Worm (Caenorhabditis elegans) whole organism, young adult: Measurements from ENCODE around the gene B0454.5.
"Not testable (repeated sequence)": the region's sequence is repeated elsewhere in the genome, so short reads cannot be mapped to it uniquely, and the experiment has no call there.

Experiments
- B0019.2 ChIP-seq: fragments of 200-800 bp; sonication (Bioruptor generic); conservative IDR thresholded peaks from 2 replicates; pipeline ENCODE4 v1.3.6; 2022; ENCODE audit warnings: missing genetic modification reagents, missing genetic modification characterization, missing compliant biosample characterization
- F23B12.7 ChIP-seq: sonication (generic microtip); optimal IDR thresholded peaks from 2 replicates; lab custom pipeline; 2017; ENCODE audit warnings: missing genetic modification characterization, mild to moderate bottlenecking, missing compliant biosample characterization, antibody characterized with exemption, moderate library complexity; ENCODE audit not compliant: insufficient read depth
- F49E8.2 ChIP-seq: sonication (generic microtip); optimal IDR thresholded peaks from 3 replicates; lab custom pipeline; 2017; ENCODE audit warnings: missing genetic modification characterization, mild to moderate bottlenecking, missing compliant biosample characterization, antibody characterized with exemption, moderate library complexity; ENCODE audit not compliant: insufficient read depth
- F57C9.4 ChIP-seq: sonication (generic microtip); optimal IDR thresholded peaks from 2 replicates; lab custom pipeline; 2017; ENCODE audit warnings: mild to moderate bottlenecking, missing genetic modification characterization, missing compliant biosample characterization
- Y53F4B.3 ChIP-seq: fragments of 200-800 bp; sonication (Bioruptor generic); IDR thresholded peaks from 2 replicates; pipeline ENCODE4 v1.3.6; 2022; ENCODE audit warnings: missing genetic modification reagents, missing genetic modification characterization, missing compliant biosample characterization
- Y95B8A.8 ChIP-seq: fragments of 200-800 bp; sonication (Bioruptor generic); IDR thresholded peaks from 2 replicates; pipeline ENCODE4 v1.3.6; 2022; ENCODE audit warnings: missing genetic modification reagents, missing genetic modification characterization, missing compliant biosample characterization
- akir-1 ChIP-seq: fragments of 200-800 bp; sonication (Bioruptor generic); optimal IDR thresholded peaks from 2 replicates; lab custom pipeline; 2018; ENCODE audit warnings: mild to moderate bottlenecking, missing genetic modification characterization, moderate library complexity, missing compliant biosample characterization
- ama-1 ChIP-seq, 3 experiments: fragments of 150-350 bp in 1 of 3; sonication (generic microtip) in 2 of 3; optimal IDR thresholded peaks; 2 replicates each; lab custom pipeline; 2014 to 2018; ENCODE audit warnings: missing biosample characterization in 2 of 3, missing genetic modification characterization in 2 of 3, missing genetic modification reagents in 2 of 3
- aptf-2 ChIP-seq: fragments of 200-800 bp; sonication (Bioruptor generic); conservative IDR thresholded peaks from 2 replicates; pipeline ENCODE4 v1.3.6; 2022; ENCODE audit warnings: missing genetic modification reagents, missing genetic modification characterization, missing compliant biosample characterization
- attf-3 ChIP-seq: fragments of 200-800 bp; sonication (Bioruptor generic); conservative IDR thresholded peaks from 2 replicates; pipeline ENCODE4 v1.3.6; 2022; ENCODE audit warnings: missing genetic modification reagents, missing genetic modification characterization, missing compliant biosample characterization
- attf-5 ChIP-seq: fragments of 200-800 bp; sonication (Bioruptor generic); optimal IDR thresholded peaks from 2 replicates; lab custom pipeline; 2018; ENCODE audit warnings: mild to moderate bottlenecking, missing genetic modification characterization, missing compliant biosample characterization
- cebp-1 ChIP-seq, 2 experiments: fragments of 200-800 bp in 1 of 2; sonication (Bioruptor generic) in 1 of 2; sonication (generic microtip) in 1 of 2; IDR thresholded peaks in 1 of 2; optimal IDR thresholded peaks in 1 of 2; 2 replicates each; pipeline versions ENCODE4 v1.3.6 to Lab custom; 2017 to 2022; ENCODE audit warnings: missing compliant biosample characterization in 2 of 2, missing genetic modification characterization in 2 of 2, mild to moderate bottlenecking in 1 of 2, missing genetic modification reagents in 1 of 2, moderate library complexity in 1 of 2
- ceh-58 ChIP-seq: fragments of 200-800 bp; sonication (Bioruptor generic); IDR thresholded peaks from 2 replicates; pipeline ENCODE4 v1.3.6; 2022; ENCODE audit warnings: missing genetic modification characterization, missing compliant biosample characterization
- chd-7 ChIP-seq: sonication (generic microtip); optimal IDR thresholded peaks from 2 replicates; lab custom pipeline; 2016; ENCODE audit warnings: mild to moderate bottlenecking, missing genetic modification characterization, moderate library complexity, missing compliant biosample characterization
- dox-1 ChIP-seq: fragments of 200-800 bp; sonication (Bioruptor generic); IDR thresholded peaks from 2 replicates; pipeline ENCODE4 v1.3.6; 2022; ENCODE audit warnings: missing genetic modification reagents, missing genetic modification characterization, missing compliant biosample characterization
- egl-18 ChIP-seq: fragments of 200-800 bp; sonication (Bioruptor generic); IDR thresholded peaks from 2 replicates; pipeline ENCODE4 v1.3.6; 2022; ENCODE audit warnings: missing genetic modification reagents, missing genetic modification characterization, missing compliant biosample characterization
- egl-44 ChIP-seq: fragments of 200-800 bp; sonication (Bioruptor generic); IDR thresholded peaks from 2 replicates; pipeline ENCODE4 v1.3.6; 2022; ENCODE audit warnings: missing genetic modification reagents, missing genetic modification characterization, missing compliant biosample characterization
- gei-17 ChIP-seq: fragments of 200-800 bp; sonication (Bioruptor generic); optimal IDR thresholded peaks from 2 replicates; lab custom pipeline; 2018; ENCODE audit warnings: mild to moderate bottlenecking, missing genetic modification characterization, missing compliant biosample characterization
- lag-1 ChIP-seq: fragments of 200-800 bp; sonication (Bioruptor generic); IDR thresholded peaks from 2 replicates; pipeline ENCODE4 v1.3.6; 2022; ENCODE audit warnings: missing genetic modification reagents, missing genetic modification characterization, missing compliant biosample characterization
- let-526 ChIP-seq: fragments of 200-800 bp; sonication (Bioruptor generic); IDR thresholded peaks from 2 replicates; pipeline ENCODE4 v1.3.6; 2022; ENCODE audit warnings: missing genetic modification reagents, missing genetic modification characterization, missing compliant biosample characterization
- let-607 ChIP-seq, 2 experiments: fragments of 200-800 bp in 1 of 2; sonication (Bioruptor generic) in 1 of 2; sonication (generic microtip) in 1 of 2; optimal IDR thresholded peaks; 2 replicates each; lab custom pipeline; 2016 to 2018; ENCODE audit warnings: mild to moderate bottlenecking in 2 of 2, missing compliant biosample characterization in 2 of 2, missing genetic modification characterization in 2 of 2, moderate library complexity in 2 of 2, missing genotype in 1 of 2
- lin-40 ChIP-seq: sonication (generic microtip); optimal IDR thresholded peaks from 2 replicates; lab custom pipeline; 2016; ENCODE audit warnings: missing genetic modification characterization, mild to moderate bottlenecking, missing compliant biosample characterization, missing genotype, missing genetic modification reagents
- mcd-1 ChIP-seq: fragments of 200-800 bp; sonication (Bioruptor generic); IDR thresholded peaks from 2 replicates; pipeline ENCODE4 v1.3.6; 2022; ENCODE audit warnings: missing genetic modification reagents, missing genetic modification characterization, missing compliant biosample characterization
- nfya-1 ChIP-seq: sonication (generic microtip); optimal IDR thresholded peaks from 2 replicates; lab custom pipeline; 2017; ENCODE audit warnings: antibody characterized with exemption, missing compliant biosample characterization, missing genetic modification characterization, borderline replicate concordance; ENCODE audit not compliant: insufficient read depth
- nfyb-1 ChIP-seq: fragments of 200-800 bp; sonication (Bioruptor generic); IDR thresholded peaks from 2 replicates; pipeline ENCODE4 v1.3.6; 2022; ENCODE audit warnings: missing genetic modification reagents, missing genetic modification characterization, missing compliant biosample characterization
- nhr-27 ChIP-seq: fragments of 200-800 bp; sonication (Bioruptor generic); optimal IDR thresholded peaks from 2 replicates; lab custom pipeline; 2018; ENCODE audit warnings: mild to moderate bottlenecking, missing genetic modification characterization, moderate library complexity, missing compliant biosample characterization
- rec-8 ChIP-seq, 2 experiments: sonication (generic microtip); optimal IDR thresholded peaks; 2 replicates each; lab custom pipeline; 2016; ENCODE audit warnings: mild to moderate bottlenecking in 2 of 2, missing genetic modification characterization in 2 of 2, missing genetic modification reagents in 2 of 2, missing genotype in 2 of 2, missing biosample characterization in 1 of 2, missing compliant biosample characterization in 1 of 2, moderate library complexity in 1 of 2
- repo-1 ChIP-seq: sonication (generic microtip); optimal IDR thresholded peaks from 2 replicates; lab custom pipeline; 2017; ENCODE audit warnings: mild to moderate bottlenecking, missing genetic modification characterization, missing compliant biosample characterization
- rpc-1 ChIP-seq, 2 experiments: fragments of 150-350 bp in 1 of 2; sonication (generic microtip) in 1 of 2; optimal IDR thresholded peaks; 2 replicates each; lab custom pipeline; 2014 to 2018; ENCODE audit warnings: missing biosample characterization in 1 of 2, missing genetic modification characterization in 1 of 2, missing genetic modification reagents in 1 of 2, missing genotype in 1 of 2
- snpc-3.4 ChIP-seq: sonication (generic microtip); optimal IDR thresholded peaks from 2 replicates; lab custom pipeline; 2017; ENCODE audit warnings: missing genetic modification characterization, mild to moderate bottlenecking, missing compliant biosample characterization, antibody characterized with exemption, moderate library complexity, missing genotype, missing genetic modification reagents
- somi-1 ChIP-seq: fragments of 200-800 bp; sonication (Bioruptor generic); optimal IDR thresholded peaks from 2 replicates; lab custom pipeline; 2018; ENCODE audit warnings: mild to moderate bottlenecking, missing genetic modification characterization, missing compliant biosample characterization
- unc-62 ChIP-seq: fragments of 150-350 bp; optimal IDR thresholded peaks from 2 replicates; lab custom pipeline; 2014; ENCODE audit warnings: missing biosample characterization, missing genetic modification reagents, missing genetic modification characterization
- zfh-2 ChIP-seq: fragments of 200-800 bp; sonication (Bioruptor generic); conservative IDR thresholded peaks from 2 replicates; pipeline ENCODE4 v1.3.6; 2022; ENCODE audit warnings: missing genetic modification reagents, missing genetic modification characterization, missing compliant biosample characterization
- ztf-18 ChIP-seq: sonication (generic microtip); optimal IDR thresholded peaks from 2 replicates; lab custom pipeline; 2016; ENCODE audit warnings: missing genotype, mild to moderate bottlenecking, missing genetic modification characterization, missing compliant biosample characterization
- ztf-26 ChIP-seq: sonication (generic microtip); optimal IDR thresholded peaks from 2 replicates; lab custom pipeline; 2017; ENCODE audit warnings: missing genetic modification characterization, missing compliant biosample characterization
- ztf-28 ChIP-seq: fragments of 200-800 bp; sonication (Bioruptor generic); IDR thresholded peaks from 2 replicates; pipeline ENCODE4 v1.3.6; 2022; ENCODE audit warnings: missing genetic modification reagents, missing genetic modification characterization, missing compliant biosample characterization
- ztf-3 ChIP-seq: fragments of 200-800 bp; sonication (Bioruptor generic); optimal IDR thresholded peaks from 2 replicates; lab custom pipeline; 2018; ENCODE audit warnings: mild to moderate bottlenecking, missing genetic modification characterization, missing compliant biosample characterization

B0454.5 gene

DNA sequence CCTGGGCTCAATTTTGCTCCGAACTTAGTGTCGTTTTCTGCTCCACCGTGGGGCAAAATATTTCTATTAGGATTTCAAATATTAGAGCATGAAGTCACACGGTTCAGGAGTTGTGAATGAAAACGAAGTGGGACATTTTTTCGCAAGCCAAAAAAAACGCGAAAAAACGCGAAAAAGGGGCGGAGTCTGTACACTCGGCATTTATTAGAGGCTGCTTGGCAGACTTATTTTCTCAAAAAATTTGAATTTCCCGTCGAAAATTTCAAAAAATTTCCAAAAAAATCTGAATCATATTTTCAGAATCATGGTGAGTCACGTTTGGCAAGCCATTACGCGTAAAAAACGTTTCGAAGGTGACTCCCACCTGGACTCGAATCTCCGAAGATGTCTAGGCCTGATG, 6.2 kb upstream of the B0454.5 start, which contains the start of gene B0454.6:
B0454.6 (plus strand) TSS at position 301 of the 400 bp plus-strand sequence.
- TF ChIP-seq B0019.2 (GFP tag; lab: Robert Waterston, UW); rec-8 (tag; optimal IDR thresholded peaks at IDR 0.05; lab: Kevin White, UChicago); lag-1 (GFP tag; lab: Robert Waterston, UW): not testable (repeated sequence)

DNA sequence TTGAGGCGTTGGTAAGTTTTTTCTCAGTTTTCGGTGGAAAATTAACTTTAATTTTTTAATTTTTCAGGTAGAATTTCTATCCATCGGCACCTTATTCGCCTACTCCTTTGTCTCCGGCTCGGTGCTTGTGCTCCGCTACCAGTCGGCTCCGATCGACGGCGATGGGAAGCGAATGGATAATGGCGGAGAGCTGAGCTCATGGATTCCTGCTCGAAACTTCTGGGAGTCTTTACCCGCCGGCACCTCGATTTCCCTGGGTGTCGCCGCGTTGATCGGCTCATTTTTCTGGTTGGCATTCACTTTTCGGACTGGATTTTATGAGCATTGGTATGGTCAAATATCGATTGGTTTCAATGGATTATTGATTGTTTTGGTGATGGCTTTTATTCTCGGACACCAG, 3.7 kb upstream of the B0454.5 start:
- TF ChIP-seq egl-44 (GFP tag; lab: Robert Waterston, UW) (no peak), F57C9.4 (tag; lab: Kevin White, UChicago) (no peak), nhr-27 (tag; lab: Kevin White, UChicago) (no peak), akir-1 (GFP tag; lab: Kevin White, UChicago) (no peak), zfh-2 (GFP tag; lab: Robert Waterston, UW) (peak; percentile 68), repo-1 (tag; lab: Kevin White, UChicago) (no peak)
- TF ChIP-seq, all 124 proteins: peak for 1

DNA sequence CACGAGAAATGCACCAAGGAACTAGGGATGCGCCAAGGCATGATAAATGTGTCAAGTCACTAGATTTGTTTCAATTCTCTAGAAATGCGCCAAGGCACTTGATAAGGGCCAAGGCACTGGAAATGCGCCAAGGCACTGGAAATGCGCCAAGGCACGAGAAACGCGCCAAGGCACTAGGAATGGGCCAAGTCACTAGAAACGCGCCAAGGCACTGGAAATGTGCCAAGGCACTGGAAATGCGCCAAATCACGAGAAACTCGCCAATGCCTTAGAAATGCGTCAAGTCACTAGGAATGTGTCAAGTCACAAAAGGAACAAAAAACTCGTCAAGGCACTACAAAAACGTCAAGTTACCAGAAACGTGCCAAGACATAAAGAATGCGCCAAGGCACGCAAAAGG, 2.3 kb upstream of the B0454.5 start:
- TF ChIP-seq ztf-26 (peak; percentile 80), snpc-3.4 (tag; lab: Kevin White, UChicago) (no peak), F49E8.2 (tag; lab: Kevin White, UChicago) (no peak), ceh-58 (GFP tag; lab: Robert Waterston, UW) (no peak), ama-1 (optimal IDR thresholded peaks at IDR 0.05; lab: Kevin White, UChicago) (no peak), ama-1 (GFP tag; optimal IDR thresholded peaks at IDR 0.05; lab: Kevin White, UChicago) (no peak), nfya-1 (tag; lab: Kevin White, UChicago) (no peak), F23B12.7 (tag; lab: Kevin White, UChicago) (no peak), let-607 (tag; optimal IDR thresholded peaks at IDR 0.05; lab: Kevin White, UChicago) (no peak), ztf-18 (tag; lab: Kevin White, UChicago) (peak; percentile 89), attf-3 (GFP tag; lab: Robert Waterston, UW) (no peak), somi-1 (GFP tag; lab: Kevin White, UChicago) (no peak), dox-1 (no peak), rpc-1 (optimal IDR thresholded peaks at IDR 0.05; lab: Kevin White, UChicago) (no peak), rpc-1 (tag; optimal IDR thresholded peaks at IDR 0.05; lab: Kevin White, UChicago) (no peak), Y95B8A.8 (0 out of 2 replicates have a peak, but pooled peaks have one; percentile 14), egl-18 (GFP tag; lab: Robert Waterston, UW) (no peak), unc-62 (GFP tag; lab: Kevin White, UChicago) (no peak), attf-5 (GFP tag; lab: Kevin White, UChicago) (peak; percentile 5), lin-40 (peak; percentile 30), gei-17 (GFP tag; lab: Kevin White, UChicago) (peak; percentile 9), mcd-1 (peak; percentile 41), Y53F4B.3 (GFP tag; lab: Robert Waterston, UW) (no peak), chd-7 (tag; lab: Kevin White, UChicago) (no peak), aptf-2 (GFP tag; lab: Robert Waterston, UW) (no peak), nfyb-1 (GFP tag; lab: Robert Waterston, UW) (no peak), ztf-28 (GFP tag; lab: Robert Waterston, UW) (no peak), let-526 (GFP tag; lab: Robert Waterston, UW) (no peak), ztf-3 (GFP tag; lab: Kevin White, UChicago) (no peak), cebp-1 (GFP tag; IDR thresholded peaks at IDR 0.05; lab: Robert Waterston, UW) (no peak), cebp-1 (tag; optimal IDR thresholded peaks at IDR 0.05; lab: Kevin White, UChicago) (peak; percentile 9)
